Worm (Caenorhabditis elegans): ENCODE data around the gene gasr-8.

The gasr-8 gene

ce11 chrV:14663006-14663405 lies 25.9 kb upstream of the gasr-8 start, which contains the start of gene C47E8.9:
TSS of gene C47E8.9 (plus strand) at chrV:14663306.
- TF ChIP-seq ztf-11 (tag; optimal IDR thresholded peaks at IDR 0.05) (no peak), lsy-2 (tag; optimal IDR thresholded peaks at IDR 0.05) (no peak), crh-2 (tag; optimal IDR thresholded peaks at IDR 0.05) (no peak), mbf-1 (tag; optimal IDR thresholded peaks at IDR 0.05) (no peak), nhr-25 (tag; optimal IDR thresholded peaks at IDR 0.05) (no peak), skn-1 (tag; optimal IDR thresholded peaks at IDR 0.05) (no peak), zag-1 (tag; optimal IDR thresholded peaks at IDR 0.05) (no peak), nhr-237 (tag; optimal IDR thresholded peaks at IDR 0.05) (no peak), fos-1 (tag; optimal IDR thresholded peaks at IDR 0.05) (no peak), dmd-4 (tag; optimal IDR thresholded peaks at IDR 0.05) (no peak), R02D3.7 (tag; optimal IDR thresholded peaks at IDR 0.05) (no peak), nhr-12 (tag; optimal IDR thresholded peaks at IDR 0.05) (no peak), ceh-16 (tag; optimal IDR thresholded peaks at IDR 0.05) (no peak), unc-39 (tag; optimal IDR thresholded peaks at IDR 0.05) (no peak)

ce11 chrV:14665728-14666127 lies 23.2 kb upstream of the gasr-8 start, which contains the start of gene C47E8.1:
TSS of gene C47E8.1 (plus strand) at chrV:14666028.
- no peak for TF ChIP-seq unc-39 (tag; optimal IDR thresholded peaks at IDR 0.05)
- no peak for TF ChIP-seq nhr-21 (tag; optimal IDR thresholded peaks at IDR 0.05)
- TF ChIP-seq snpc-4 (tag; optimal IDR thresholded peaks at IDR 0.05), result no peak
- no peak for TF ChIP-seq fos-1 (tag; optimal IDR thresholded peaks at IDR 0.05)
- TF ChIP-seq lin-11 (tag; optimal IDR thresholded peaks at IDR 0.05), result no peak
- no peak for TF ChIP-seq mab-5 (tag; optimal IDR thresholded peaks at IDR 0.05)
- no peak for TF ChIP-seq egl-27 (tag; optimal IDR thresholded peaks at IDR 0.05)
- TF ChIP-seq nhr-6 (tag; optimal IDR thresholded peaks at IDR 0.05), result no peak
- no peak for TF ChIP-seq ZK546.5 (tag; optimal IDR thresholded peaks at IDR 0.05)
- TF ChIP-seq Y55F3AM.14 (GFP tag; optimal IDR thresholded peaks at IDR 0.05), result no peak
- no peak for TF ChIP-seq gmeb-1 (tag; optimal IDR thresholded peaks at IDR 0.05)
- TF ChIP-seq nhr-10 (tag; optimal IDR thresholded peaks at IDR 0.05), result no peak

ce11 chrV:14678298-14678697 lies 10.6 kb upstream of the gasr-8 start:
- TF ChIP-seq dmd-4 (tag; optimal IDR thresholded peaks at IDR 0.05), result no peak

- TF ChIP-seq mab-5 (tag; optimal IDR thresholded peaks at IDR 0.05) (no peak), unc-62 (GFP tag; optimal IDR thresholded peaks at IDR 0.05) (no peak), blmp-1 (tag; optimal IDR thresholded peaks at IDR 0.05; ENCODE audit: insufficient read depth) (no peak), nhr-77 (tag; optimal IDR thresholded peaks at IDR 0.05) (no peak), snpc-4 (tag; optimal IDR thresholded peaks at IDR 0.05) (no peak), nhr-23 (tag; optimal IDR thresholded peaks at IDR 0.05) (no peak), unc-39 (tag; optimal IDR thresholded peaks at IDR 0.05) (no peak), ama-1 (optimal IDR thresholded peaks at IDR 0.05) (no peak), crh-2 (tag; optimal IDR thresholded peaks at IDR 0.05) (no peak), ztf-1 (GFP tag; conservative IDR thresholded peaks at IDR 0.05) (no peak), sma-3 (GFP tag; optimal IDR thresholded peaks at IDR 0.05) (no peak), Y55F3AM.14 (GFP tag; optimal IDR thresholded peaks at IDR 0.05) (no peak), fos-1 (tag; optimal IDR thresholded peaks at IDR 0.05) (no peak), alr-1 (tag; optimal IDR thresholded peaks at IDR 0.05) (no peak), ztf-11 (tag; optimal IDR thresholded peaks at IDR 0.05) (no peak), mbf-1 (tag; optimal IDR thresholded peaks at IDR 0.05) (no peak), gmeb-1 (tag; optimal IDR thresholded peaks at IDR 0.05) (no peak)
Observed at ce11 chrV:14680014-14680413, 8.9 kb upstream of the gasr-8 start, which contains the start of gene C47E8.3. TSS of gene C47E8.3 (plus strand) at chrV:14680314.

- TF ChIP-seq C34F6.9 (tag; optimal IDR thresholded peaks at IDR 0.05), result peak; percentile 14
- TF ChIP-seq ama-1 (optimal IDR thresholded peaks at IDR 0.05), result no peak
Observed at ce11 chrV:14682870-14683269, 6.0 kb upstream of the gasr-8 start.

ce11 chrV:14683291-14683690 lies 5.6 kb upstream of the gasr-8 start:
- TF ChIP-seq unc-39 (tag; optimal IDR thresholded peaks at IDR 0.05) (no peak), ama-1 (optimal IDR thresholded peaks at IDR 0.05) (peak; percentile 40)

Measured in whole organism, L2 larva.